Worm (Caenorhabditis elegans) whole organism, late embryonic: Measurements from ENCODE around the gene agt-2.

Experiments
- ama-1 ChIP-seq: fragments of 150-350 bp; optimal IDR thresholded peaks from 2 replicates; lab custom pipeline; 2014
- ceh-2 ChIP-seq: sonication (generic microtip); optimal IDR thresholded peaks from 2 replicates; lab custom pipeline; 2016; ENCODE audit warnings: missing genotype, missing genetic modification characterization, missing compliant biosample characterization
- ceh-6 ChIP-seq: fragments of 200-800 bp; sonication (Bioruptor generic); optimal IDR thresholded peaks from 2 replicates; lab custom pipeline; 2018; ENCODE audit warnings: mild to moderate bottlenecking, missing genetic modification characterization, missing compliant biosample characterization
- che-1 ChIP-seq: sonication (generic microtip); optimal IDR thresholded peaks from 2 replicates; lab custom pipeline; 2016; ENCODE audit warnings: mild to moderate bottlenecking, missing genetic modification characterization, missing compliant biosample characterization
- dmd-4 ChIP-seq: sonication (generic microtip); optimal IDR thresholded peaks from 2 replicates; lab custom pipeline; 2016; ENCODE audit warnings: borderline replicate concordance, missing genetic modification characterization, missing compliant biosample characterization
- elt-2 ChIP-seq: sonication (generic microtip); optimal IDR thresholded peaks from 2 replicates; lab custom pipeline; 2016; ENCODE audit warnings: missing genetic modification reagents, missing genetic modification characterization, missing compliant biosample characterization
- fkh-10 ChIP-seq: fragments of 150-350 bp; optimal IDR thresholded peaks from 2 replicates; lab custom pipeline; 2014; ENCODE audit warnings: missing biosample characterization, missing genetic modification reagents, missing genetic modification characterization
- nfya-1 ChIP-seq: sonication (generic microtip); optimal IDR thresholded peaks from 2 replicates; lab custom pipeline; 2017; ENCODE audit warnings: missing genetic modification characterization, mild to moderate bottlenecking, missing compliant biosample characterization, antibody characterized with exemption, moderate library complexity
- pqm-1 ChIP-seq: sonication (generic microtip); optimal IDR thresholded peaks from 2 replicates; lab custom pipeline; 2016; ENCODE audit warnings: missing genetic modification characterization, missing compliant biosample characterization
- pros-1 ChIP-seq: fragments of 150-350 bp; optimal IDR thresholded peaks from 2 replicates; lab custom pipeline; 2014; ENCODE audit warnings: missing biosample characterization, missing genetic modification reagents, missing genetic modification characterization
- sox-2 ChIP-seq: fragments of 200-800 bp; sonication (Bioruptor generic); IDR thresholded peaks from 2 replicates; pipeline ENCODE4 v1.3.6; 2022; ENCODE audit warnings: missing genetic modification reagents, missing genetic modification characterization, missing compliant biosample characterization
- sox-4 ChIP-seq: sonication (generic microtip); optimal IDR thresholded peaks from 2 replicates; lab custom pipeline; 2017; ENCODE audit warnings: mild to moderate bottlenecking, missing genetic modification characterization, inconsistent platforms, missing compliant biosample characterization
- unc-55 ChIP-seq: sonication (generic microtip); optimal IDR thresholded peaks from 2 replicates; lab custom pipeline; 2017; ENCODE audit warnings: missing biosample characterization, missing genetic modification reagents, missing genetic modification characterization

DNA sequence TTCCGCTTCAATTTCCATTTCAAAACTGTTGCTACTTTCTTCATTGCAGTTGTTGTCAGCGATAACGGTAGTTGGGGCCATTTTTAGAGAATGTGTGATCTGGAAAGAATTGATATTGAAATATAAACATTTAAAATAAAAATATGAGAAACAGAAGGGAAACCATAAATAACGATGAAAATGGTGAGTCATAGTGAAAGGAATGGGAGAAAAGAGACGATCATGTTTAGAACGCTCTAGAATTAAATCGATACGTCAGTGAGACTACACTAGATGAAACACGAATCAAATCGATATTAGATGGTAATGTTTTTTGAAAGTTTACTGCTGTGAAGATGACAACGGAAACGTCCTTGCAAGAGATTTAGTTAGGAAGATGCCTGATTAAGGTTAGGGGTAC is 35.3 kb upstream of the agt-2 start, which contains the start of the genes EEED8.12 and EEED8.4:
- TF ChIP-seq ama-1: no peak
- no peak for TF ChIP-seq ceh-6
- TF ChIP-seq sox-4 (tag; lab: Kevin White, UChicago): no peak
- no peak for TF ChIP-seq ceh-2 (tag; lab: Kevin White, UChicago)
- no peak for TF ChIP-seq nfya-1
- no peak for TF ChIP-seq pros-1 (tag; lab: Kevin White, UChicago)
- no peak for TF ChIP-seq unc-55 (GFP tag; lab: Kevin White, UChicago)
- TF ChIP-seq dmd-4 (tag; lab: Kevin White, UChicago): no peak
- no peak for TF ChIP-seq che-1 (tag; lab: Kevin White, UChicago)
- no peak for TF ChIP-seq fkh-10 (GFP tag; lab: Kevin White, UChicago)
- TF ChIP-seq sox-2 (GFP tag; lab: Robert Waterston, UW): no peak
- no peak for TF ChIP-seq elt-2 (tag; lab: Kevin White, UChicago)
- no peak for TF ChIP-seq pqm-1 (tag; lab: Kevin White, UChicago)
